Worm (Caenorhabditis elegans): ENCODE measurements around the gene F08D12.12.

ce11 chrII:2742251-2742650 is 44.6 kb downstream of the F08D12.12 start, which contains the start of gene T05A8.7:
- TF ChIP-seq fos-1 (tag; optimal IDR thresholded peaks at IDR 0.05) (no peak), nhr-77 (tag; optimal IDR thresholded peaks at IDR 0.05) (no peak), nhr-10 (tag; optimal IDR thresholded peaks at IDR 0.05) (no peak), lin-39 (tag; optimal IDR thresholded peaks at IDR 0.05) (no peak), alr-1 (tag; optimal IDR thresholded peaks at IDR 0.05) (no peak), aly-2 (tag; optimal IDR thresholded peaks at IDR 0.05) (no peak), unc-62 (GFP tag; optimal IDR thresholded peaks at IDR 0.05) (no peak), snpc-4 (tag; optimal IDR thresholded peaks at IDR 0.05) (no peak), egl-27 (tag; optimal IDR thresholded peaks at IDR 0.05) (no peak), lsy-2 (tag; optimal IDR thresholded peaks at IDR 0.05) (no peak)

Data from whole organism, L2 larva.